Fruit fly (Drosophila melanogaster): Measurements from ENCODE around the gene vig.

dm6 chr2L:15109145-15109544, 39.0 kb upstream of the vig start, which contains the start of gene CG15269:
- no peak for TF ChIP-seq trem (tag; optimal IDR thresholded peaks at IDR 0.05)
- no peak for TF ChIP-seq insv (GFP tag; optimal IDR thresholded peaks at IDR 0.05)
- no peak for TF ChIP-seq p53 (GFP tag; optimal IDR thresholded peaks at IDR 0.05)
- no peak for TF ChIP-seq rib (GFP tag; IDR thresholded peaks at IDR 0.05)
- no peak for TF ChIP-seq MESR4 (GFP tag; optimal IDR thresholded peaks at IDR 0.05)
- TF ChIP-seq HLHmδ (GFP tag; optimal IDR thresholded peaks at IDR 0.05): no peak
- no peak for TF ChIP-seq Optix (GFP tag; IDR thresholded peaks at IDR 0.05)
- no peak for TF ChIP-seq CG8478 (optimal IDR thresholded peaks at IDR 0.05)
- TF ChIP-seq zen (tag; optimal IDR thresholded peaks at IDR 0.05): no peak
- TF ChIP-seq Bdp1 (GFP tag; optimal IDR thresholded peaks at IDR 0.05): no peak
- no peak for TF ChIP-seq gcm2 (GFP tag; optimal IDR thresholded peaks at IDR 0.05)
- no peak for TF ChIP-seq CG4820 (GFP tag; optimal IDR thresholded peaks at IDR 0.05)
- TF ChIP-seq ssp (GFP tag; IDR thresholded peaks at IDR 0.05): no peak
- TF ChIP-seq HLH4C (GFP tag; IDR thresholded peaks at IDR 0.05; ENCODE audit: partially characterized antibody): no peak

All from whole organism, embryonic.